Worm (Caenorhabditis elegans): ENCODE data around the gene Y39A1A.20.
"Not testable (repeated sequence)": the region's sequence is repeated elsewhere in the genome, so short reads cannot be mapped to it uniquely, and the experiment has no call there.

ce11 chrIII:10750043-10750442 is 49.7 kb upstream of the Y39A1A.20 start, which contains the start of gene enu-3.6:
- TF ChIP-seq unc-39 (tag; optimal IDR thresholded peaks at IDR 0.05); unc-62 (GFP tag; optimal IDR thresholded peaks at IDR 0.05); ztf-11 (tag; optimal IDR thresholded peaks at IDR 0.05); M03D4.4 (tag; optimal IDR thresholded peaks at IDR 0.05); mls-2 (tag; optimal IDR thresholded peaks at IDR 0.05): not testable (repeated sequence)
